Worm (Caenorhabditis elegans) whole organism, late embryonic: ENCODE measurements around the gene pho-1.

Experiments
- C08G9.2 ChIP-seq: sonication (generic microtip); optimal IDR thresholded peaks from 2 replicates; lab custom pipeline; 2016; ENCODE audit warnings: mild to moderate bottlenecking, missing genetic modification characterization, moderate library complexity, missing compliant biosample characterization
- F13H6.1 ChIP-seq: sonication (generic microtip); optimal IDR thresholded peaks from 2 replicates; lab custom pipeline; 2016; ENCODE audit warnings: missing genetic modification characterization, missing compliant biosample characterization
- Y22D7AL.16 ChIP-seq: sonication (generic microtip); optimal IDR thresholded peaks from 2 replicates; lab custom pipeline; 2016; ENCODE audit warnings: missing genetic modification characterization, missing compliant biosample characterization
- ahr-1 ChIP-seq: sonication (generic microtip); optimal IDR thresholded peaks from 2 replicates; lab custom pipeline; 2016; ENCODE audit warnings: missing genetic modification characterization, missing compliant biosample characterization
- ama-1 ChIP-seq: fragments of 150-350 bp; optimal IDR thresholded peaks from 2 replicates; lab custom pipeline; 2014
- ceh-14 ChIP-seq: sonication (generic microtip); optimal IDR thresholded peaks from 2 replicates; lab custom pipeline; 2016; ENCODE audit warnings: missing genotype, missing genetic modification characterization, missing compliant biosample characterization
- ceh-18 ChIP-seq: sonication (generic microtip); optimal IDR thresholded peaks from 2 replicates; lab custom pipeline; 2016; ENCODE audit warnings: missing genetic modification characterization, missing compliant biosample characterization
- ceh-22 ChIP-seq: sonication (generic microtip); optimal IDR thresholded peaks from 2 replicates; lab custom pipeline; 2017; ENCODE audit warnings: missing biosample characterization, missing genetic modification characterization
- ceh-30 ChIP-seq: fragments of 150-350 bp; optimal IDR thresholded peaks from 2 replicates; lab custom pipeline; 2014; ENCODE audit warnings: missing biosample characterization, missing genetic modification characterization
- ceh-31 ChIP-seq: sonication (generic microtip); optimal IDR thresholded peaks from 2 replicates; lab custom pipeline; 2016; ENCODE audit warnings: missing genetic modification characterization, missing compliant biosample characterization
- ceh-34 ChIP-seq: sonication (generic microtip); optimal IDR thresholded peaks from 2 replicates; lab custom pipeline; 2016; ENCODE audit warnings: mild to moderate bottlenecking, missing genetic modification characterization, missing compliant biosample characterization
- ceh-6 ChIP-seq: fragments of 200-800 bp; sonication (Bioruptor generic); optimal IDR thresholded peaks from 2 replicates; lab custom pipeline; 2018; ENCODE audit warnings: mild to moderate bottlenecking, missing genetic modification characterization, missing compliant biosample characterization
- ceh-9 ChIP-seq: sonication (generic microtip); optimal IDR thresholded peaks from 2 replicates; lab custom pipeline; 2016; ENCODE audit warnings: mild to moderate bottlenecking, missing genetic modification characterization, inconsistent platforms, missing compliant biosample characterization
- dve-1 ChIP-seq: sonication (generic microtip); optimal IDR thresholded peaks from 2 replicates; lab custom pipeline; 2017; ENCODE audit warnings: antibody characterized with exemption, mild to moderate bottlenecking, missing genetic modification characterization, missing compliant biosample characterization
- elt-2 ChIP-seq: sonication (generic microtip); optimal IDR thresholded peaks from 2 replicates; lab custom pipeline; 2016; ENCODE audit warnings: missing genetic modification reagents, missing genetic modification characterization, missing compliant biosample characterization
- elt-4 ChIP-seq: sonication (generic microtip); optimal IDR thresholded peaks from 2 replicates; lab custom pipeline; 2016; ENCODE audit warnings: missing genetic modification characterization, missing compliant biosample characterization
- eyg-1 ChIP-seq: sonication (generic microtip); optimal IDR thresholded peaks from 2 replicates; lab custom pipeline; 2016; ENCODE audit warnings: missing genotype, missing genetic modification characterization, missing compliant biosample characterization
- fax-1 ChIP-seq: sonication (generic microtip); optimal IDR thresholded peaks from 2 replicates; lab custom pipeline; 2016; ENCODE audit warnings: missing genotype, missing genetic modification characterization, missing compliant biosample characterization
- fkh-10 ChIP-seq: fragments of 150-350 bp; optimal IDR thresholded peaks from 2 replicates; lab custom pipeline; 2014; ENCODE audit warnings: missing biosample characterization, missing genetic modification reagents, missing genetic modification characterization
- gmeb-2 ChIP-seq: sonication (generic microtip); optimal IDR thresholded peaks from 2 replicates; lab custom pipeline; 2016; ENCODE audit warnings: missing genetic modification characterization, inconsistent platforms, missing compliant biosample characterization
- hlh-30 ChIP-seq: sonication (generic microtip); optimal IDR thresholded peaks from 2 replicates; lab custom pipeline; 2017; ENCODE audit warnings: antibody characterized with exemption, missing genetic modification characterization, missing compliant biosample characterization; ENCODE audit not compliant: insufficient read depth
- hlh-6 ChIP-seq: sonication (generic microtip); optimal IDR thresholded peaks from 2 replicates; lab custom pipeline; 2016; ENCODE audit warnings: missing genotype, missing genetic modification characterization, missing compliant biosample characterization
- hlh-8 ChIP-seq: sonication (generic microtip); optimal IDR thresholded peaks from 2 replicates; lab custom pipeline; 2016; ENCODE audit warnings: missing genotype, missing genetic modification characterization, missing compliant biosample characterization
- nhr-232 ChIP-seq: sonication (generic microtip); optimal IDR thresholded peaks from 2 replicates; lab custom pipeline; 2016; ENCODE audit warnings: missing genetic modification characterization, missing compliant biosample characterization
- npax-4 ChIP-seq: sonication (generic microtip); optimal IDR thresholded peaks from 2 replicates; lab custom pipeline; 2016; ENCODE audit warnings: missing genetic modification characterization, missing compliant biosample characterization
- odd-2 ChIP-seq: sonication (generic microtip); optimal IDR thresholded peaks from 2 replicates; lab custom pipeline; 2017; ENCODE audit warnings: antibody characterized with exemption, mild to moderate bottlenecking, missing genetic modification characterization, missing compliant biosample characterization
- pag-3 ChIP-seq: sonication (generic microtip); optimal IDR thresholded peaks from 2 replicates; lab custom pipeline; 2016; ENCODE audit warnings: missing compliant biosample characterization, missing genetic modification characterization, borderline replicate concordance
- pax-1 ChIP-seq: fragments of 150-350 bp; optimal IDR thresholded peaks from 2 replicates; lab custom pipeline; 2014; ENCODE audit warnings: missing biosample characterization, missing genetic modification characterization
- pha-2 ChIP-seq: sonication (generic microtip); optimal IDR thresholded peaks from 2 replicates; lab custom pipeline; 2017; ENCODE audit warnings: mild to moderate bottlenecking, missing genetic modification characterization, missing compliant biosample characterization
- pha-4 ChIP-seq: fragments of 150-350 bp; optimal IDR thresholded peaks from 2 replicates; lab custom pipeline; 2018; ENCODE audit warnings: missing biosample characterization, missing genetic modification reagents, missing genetic modification characterization
- pqm-1 ChIP-seq: sonication (generic microtip); optimal IDR thresholded peaks from 2 replicates; lab custom pipeline; 2016; ENCODE audit warnings: missing genetic modification characterization, missing compliant biosample characterization
- ref-2 ChIP-seq: sonication (generic microtip); optimal IDR thresholded peaks from 2 replicates; lab custom pipeline; 2016; ENCODE audit warnings: missing genetic modification characterization, missing compliant biosample characterization
- rnt-1 ChIP-seq: sonication (generic microtip); optimal IDR thresholded peaks from 2 replicates; lab custom pipeline; 2016; ENCODE audit warnings: missing genetic modification characterization, missing compliant biosample characterization
- sox-2 ChIP-seq: fragments of 200-800 bp; sonication (Bioruptor generic); IDR thresholded peaks from 2 replicates; pipeline ENCODE4 v1.3.6; 2022; ENCODE audit warnings: missing genetic modification reagents, missing genetic modification characterization, missing compliant biosample characterization
- syd-9 ChIP-seq: sonication (generic microtip); optimal IDR thresholded peaks from 2 replicates; lab custom pipeline; 2016; ENCODE audit warnings: mild to moderate bottlenecking, missing genetic modification characterization, moderate library complexity, missing compliant biosample characterization
- tbx-2 ChIP-seq: sonication (generic microtip); optimal IDR thresholded peaks from 2 replicates; lab custom pipeline; 2016; ENCODE audit warnings: missing genetic modification characterization, missing compliant biosample characterization
- unc-3 ChIP-seq, 2 experiments: fragments of 200-800 bp in 1 of 2; sonication (Bioruptor generic) in 1 of 2; sonication (generic microtip) in 1 of 2; conservative IDR thresholded peaks in 1 of 2; optimal IDR thresholded peaks in 1 of 2; 2 replicates each; pipeline versions ENCODE4 v1.3.6 to Lab custom; 2016 to 2022; ENCODE audit warnings: missing compliant biosample characterization in 2 of 2, missing genetic modification characterization in 2 of 2, missing genetic modification reagents in 1 of 2
- unc-55 ChIP-seq: sonication (generic microtip); optimal IDR thresholded peaks from 2 replicates; lab custom pipeline; 2017; ENCODE audit warnings: missing biosample characterization, missing genetic modification reagents, missing genetic modification characterization
- unc-86 ChIP-seq: sonication (generic microtip); optimal IDR thresholded peaks from 2 replicates; lab custom pipeline; 2016; ENCODE audit warnings: missing genetic modification characterization, missing compliant biosample characterization

pho-1 gene

ce11 chrII:5235758-5236157, at the start of gene pho-1:
TSS of gene pho-1 (minus strand) at chrII:5235846.
- TF ChIP-seq ceh-14 (tag; lab: Kevin White, UChicago) (no peak), fax-1 (tag; lab: Kevin White, UChicago) (no peak), pax-1 (tag; lab: Kevin White, UChicago) (no peak), ceh-9 (tag; lab: Kevin White, UChicago) (no peak), sox-2 (no peak), gmeb-2 (no peak), dve-1 (tag; lab: Kevin White, UChicago) (no peak), ceh-22 (tag; lab: Kevin White, UChicago) (no peak), unc-55 (GFP tag; lab: Kevin White, UChicago) (no peak), ceh-31 (tag; lab: Kevin White, UChicago) (no peak), syd-9 (tag; lab: Kevin White, UChicago) (no peak), hlh-6 (tag; lab: Kevin White, UChicago) (no peak), nhr-232 (tag; lab: Kevin White, UChicago) (no peak), ceh-30 (tag; lab: Kevin White, UChicago) (no peak), npax-4 (tag; lab: Kevin White, UChicago) (no peak)

DNA sequence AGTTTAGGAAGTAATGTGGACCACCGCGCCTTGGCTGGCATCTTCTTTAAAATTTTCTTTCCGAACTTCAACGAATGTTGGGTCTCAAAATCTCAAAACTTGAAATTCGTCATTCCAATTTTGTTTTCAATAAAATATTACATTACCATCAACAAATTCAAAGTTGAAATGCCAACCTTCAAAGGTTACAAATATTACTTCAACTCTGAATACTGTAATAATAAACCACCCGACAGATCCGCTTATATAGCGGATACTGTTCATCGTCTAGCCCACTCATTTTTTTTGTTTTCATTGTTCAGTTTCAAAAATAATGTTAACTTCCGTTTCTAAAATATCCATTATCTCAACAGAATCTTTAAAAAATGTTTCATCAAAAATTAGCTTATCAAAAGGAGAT, 49.4 kb upstream of the pho-1 start, which contains the start of gene gur-5:
gur-5 (plus strand) TSS at position 301 of the 400 bp plus-strand sequence.
- TF ChIP-seq unc-86 (tag; lab: Kevin White, UChicago) (no peak), ceh-6 (GFP tag; lab: Kevin White, UChicago) (no peak), F13H6.1 (no peak), odd-2 (tag; lab: Kevin White, UChicago) (no peak), dve-1 (tag; lab: Kevin White, UChicago) (no peak), pha-2 (tag; lab: Kevin White, UChicago) (no peak), ceh-14 (tag; lab: Kevin White, UChicago) (no peak), pag-3 (tag; lab: Kevin White, UChicago) (no peak)

DNA sequence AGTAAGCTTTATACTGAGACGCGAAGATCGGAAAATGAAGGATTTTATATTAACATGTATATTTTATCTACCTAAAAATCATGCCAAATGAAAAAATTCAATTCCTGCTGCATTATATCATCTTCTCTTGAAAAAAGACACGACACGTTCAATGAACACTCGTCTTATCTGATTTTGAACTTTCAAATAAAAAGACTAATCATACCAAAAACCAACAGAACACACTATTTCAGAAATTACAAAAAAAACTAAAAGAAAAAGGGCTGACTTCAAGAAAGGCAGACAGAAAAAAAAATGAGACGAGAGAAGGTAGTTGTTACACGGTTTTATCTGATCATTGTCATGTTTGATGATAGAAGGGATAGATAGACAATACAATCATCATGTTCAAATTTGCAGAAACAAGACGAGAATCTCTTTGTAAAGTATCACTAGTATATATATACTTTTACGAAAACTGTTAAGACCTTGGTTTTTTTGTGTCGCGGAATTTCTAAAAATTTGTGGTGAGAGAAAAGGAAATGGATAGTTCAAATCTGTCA, 47.2 kb upstream of the pho-1 start:
- TF ChIP-seq odd-2 (tag; lab: Kevin White, UChicago): no peak
- TF ChIP-seq pax-1 (tag; lab: Kevin White, UChicago): no peak
- TF ChIP-seq rnt-1 (tag; lab: Kevin White, UChicago): no peak
- no peak for TF ChIP-seq ceh-30 (tag; lab: Kevin White, UChicago)
- no peak for TF ChIP-seq elt-2 (tag; lab: Kevin White, UChicago)
- no peak for TF ChIP-seq Y22D7AL.16 (tag; lab: Kevin White, UChicago)
- no peak for TF ChIP-seq fkh-10 (GFP tag; lab: Kevin White, UChicago)
- TF ChIP-seq ceh-18 (tag; lab: Kevin White, UChicago): no peak
- no peak for TF ChIP-seq pqm-1 (tag; lab: Kevin White, UChicago)
- no peak for TF ChIP-seq ceh-34
- no peak for TF ChIP-seq hlh-8 (tag; lab: Kevin White, UChicago)
- TF ChIP-seq dve-1 (tag; lab: Kevin White, UChicago): no peak
- TF ChIP-seq ref-2 (tag; lab: Kevin White, UChicago): no peak
- TF ChIP-seq elt-4 (tag; lab: Kevin White, UChicago): no peak
- no peak for TF ChIP-seq eyg-1 (tag; lab: Kevin White, UChicago)
- TF ChIP-seq syd-9 (tag; lab: Kevin White, UChicago): no peak
- TF ChIP-seq C08G9.2 (tag; lab: Kevin White, UChicago): no peak
- no peak for TF ChIP-seq pha-4
- TF ChIP-seq tbx-2 (tag; lab: Kevin White, UChicago): no peak
- TF ChIP-seq hlh-30: no peak

DNA sequence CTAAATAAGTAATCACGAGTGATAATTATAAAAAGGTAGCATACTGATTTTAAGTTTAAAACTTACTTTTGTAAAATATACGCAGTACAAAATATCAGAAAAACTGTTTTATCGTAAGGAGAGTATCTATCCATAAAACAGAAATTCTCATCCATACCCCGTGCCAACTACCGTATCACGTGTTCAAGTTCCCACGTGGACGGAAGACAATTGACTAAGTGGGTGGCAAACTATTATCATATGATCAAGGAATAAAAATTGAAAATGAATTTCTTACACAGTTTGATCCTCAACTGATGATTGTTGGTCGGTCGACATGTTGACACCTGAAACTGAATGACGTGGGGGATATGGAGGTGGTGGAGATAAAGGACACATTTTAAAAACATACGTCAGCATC, 46.5 kb upstream of the pho-1 start, which contains the start of gene pmt-1:
pmt-1 (minus strand) TSS at position 332 of the 400 bp plus-strand sequence.
- no peak for TF ChIP-seq unc-3 (GFP tag; conservative IDR thresholded peaks at IDR 0.05; lab: Robert Waterston, UW)
- no peak for TF ChIP-seq unc-3 (tag; optimal IDR thresholded peaks at IDR 0.05; lab: Kevin White, UChicago)
- TF ChIP-seq nhr-232 (tag; lab: Kevin White, UChicago): no peak
- no peak for TF ChIP-seq C08G9.2 (tag; lab: Kevin White, UChicago)
- no peak for TF ChIP-seq hlh-8 (tag; lab: Kevin White, UChicago)
- TF ChIP-seq fkh-10 (GFP tag; lab: Kevin White, UChicago): no peak
- TF ChIP-seq ama-1 (lab: Kevin White, UChicago): no peak
- no peak for TF ChIP-seq ref-2 (tag; lab: Kevin White, UChicago)
- TF ChIP-seq ahr-1 (tag; lab: Kevin White, UChicago): no peak
